Fruit fly (Drosophila melanogaster) whole organism, wandering third instar larva: ENCODE measurements around the gene mol.

Experiments used
- Abd-B ChIP-seq: fragments of >200 bp; optimal IDR thresholded peaks from 2 replicates; lab custom pipeline; 2017; ENCODE audit warnings: missing biosample characterization, missing genetic modification characterization
- CG32264 ChIP-seq: fragments of 200-800 bp; sonication (Bioruptor generic); optimal IDR thresholded peaks from 2 replicates; lab custom pipeline; 2016; ENCODE audit warnings: missing biosample characterization, missing genetic modification characterization
- CG9705 ChIP-seq: fragments of 200-800 bp; sonication (Bioruptor generic); optimal IDR thresholded peaks from 2 replicates; lab custom pipeline; 2018; ENCODE audit warnings: missing biosample characterization, mild to moderate bottlenecking, missing genetic modification characterization
- CrebA ChIP-seq: fragments of 200-800 bp; sonication (Bioruptor generic); optimal IDR thresholded peaks from 2 replicates; lab custom pipeline; 2016; ENCODE audit warnings: missing biosample characterization, mild to moderate bottlenecking, missing genetic modification characterization, borderline replicate concordance
- Dfd ChIP-seq: fragments of >200 bp; optimal IDR thresholded peaks from 2 replicates; lab custom pipeline; 2017; ENCODE audit warnings: missing biosample characterization, missing genetic modification characterization
- Dif ChIP-seq: fragments of 200-275, 200-300 bp; sonication (Bioruptor generic); optimal IDR thresholded peaks from 2 replicates; lab custom pipeline; 2018; ENCODE audit warnings: missing biosample characterization, missing genetic modification characterization; ENCODE audit not compliant: partially characterized antibody
- GATAd ChIP-seq: sonication (Bioruptor generic); optimal IDR thresholded peaks from 2 replicates; lab custom pipeline; 2016; ENCODE audit warnings: missing biosample characterization, missing genetic modification characterization
- HLH106 ChIP-seq: fragments of 200-800 bp; optimal IDR thresholded peaks from 3 replicates; lab custom pipeline; 2019; ENCODE audit warnings: missing biosample characterization, mild to moderate bottlenecking, missing genetic modification characterization, moderate library complexity
- Hnf4 ChIP-seq: fragments of 200-800 bp; sonication (Bioruptor generic); optimal IDR thresholded peaks from 2 replicates; lab custom pipeline; 2016; ENCODE audit warnings: missing biosample characterization, mild to moderate bottlenecking, missing genetic modification characterization
- Hr78 ChIP-seq: fragments of >200 bp; optimal IDR thresholded peaks from 2 replicates; lab custom pipeline; 2017; ENCODE audit warnings: missing biosample characterization, missing genetic modification characterization
- Hr83 ChIP-seq: fragments of 200-300 bp; sonication (Bioruptor generic); optimal IDR thresholded peaks from 2 replicates; lab custom pipeline; 2016; ENCODE audit warnings: missing biosample characterization, mild to moderate bottlenecking, missing genetic modification characterization, moderate library complexity; ENCODE audit not compliant: poor library complexity, severe bottlenecking
- Jra ChIP-seq: sonication (Bioruptor generic); optimal IDR thresholded peaks from 2 replicates; lab custom pipeline; 2016; ENCODE audit warnings: missing biosample characterization, missing genetic modification characterization
- Mio ChIP-seq: sonication (Bioruptor generic); optimal IDR thresholded peaks from 2 replicates; lab custom pipeline; 2016; ENCODE audit warnings: missing biosample characterization, missing genetic modification characterization
- Myc ChIP-seq: fragments of >200 bp; optimal IDR thresholded peaks from 2 replicates; lab custom pipeline; 2017
- N ChIP-seq: fragments of >200 bp; optimal IDR thresholded peaks from 2 replicates; lab custom pipeline; 2018; ENCODE audit warnings: missing biosample characterization, missing external identifiers, missing genetic modification characterization
- OdsH ChIP-seq: fragments of 200-800 bp; sonication (Bioruptor generic); optimal IDR thresholded peaks from 2 replicates; lab custom pipeline; 2016; ENCODE audit warnings: missing biosample characterization, mild to moderate bottlenecking, missing genetic modification characterization
- Rel ChIP-seq, 2 experiments: fragments of 200-800 bp; sonication (Bioruptor generic) in 1 of 2; optimal IDR thresholded peaks; 2 replicates in 1 of 2; 3 replicates in 1 of 2; lab custom pipeline; 2016 to 2019; ENCODE audit warnings: mild to moderate bottlenecking in 2 of 2, missing biosample characterization in 2 of 2, missing genetic modification characterization in 2 of 2, moderate library complexity in 1 of 2
- Sp1 ChIP-seq: fragments of 200-800 bp; sonication (Bioruptor generic); optimal IDR thresholded peaks from 3 replicates; lab custom pipeline; 2019; ENCODE audit warnings: missing biosample characterization, mild to moderate bottlenecking, missing genetic modification characterization, moderate library complexity
- Vsx2 ChIP-seq: fragments of 200-300, 225-300 bp; sonication (Bioruptor generic); optimal IDR thresholded peaks from 2 replicates; lab custom pipeline; 2018; ENCODE audit warnings: missing biosample characterization, missing genetic modification characterization; ENCODE audit not compliant: partially characterized antibody
- br ChIP-seq: fragments of 200-800 bp; sonication (Bioruptor generic); optimal IDR thresholded peaks from 2 replicates; lab custom pipeline; 2016; ENCODE audit warnings: missing biosample characterization, missing genetic modification characterization
- brk ChIP-seq: fragments of 200-800 bp; sonication (Bioruptor generic); optimal IDR thresholded peaks from 2 replicates; lab custom pipeline; 2016; ENCODE audit warnings: missing biosample characterization, mild to moderate bottlenecking, missing genetic modification characterization
- dl ChIP-seq, 2 experiments: fragments of 175-275, 200-275 bp in 1 of 2; fragments of 200-275 bp in 1 of 2; sonication (Bioruptor generic); optimal IDR thresholded peaks; lab custom pipeline; 2018; ENCODE audit warnings: mild to moderate bottlenecking in 2 of 2, missing biosample characterization in 2 of 2, missing genetic modification characterization in 2 of 2, moderate library complexity in 2 of 2; ENCODE audit not compliant: partially characterized antibody in 2 of 2, insufficient read depth in 1 of 2
- dmrt93B ChIP-seq: fragments of 200-800 bp; sonication (Bioruptor generic); optimal IDR thresholded peaks from 2 replicates; lab custom pipeline; 2018; ENCODE audit warnings: missing biosample characterization, mild to moderate bottlenecking, missing genetic modification characterization
- dsf ChIP-seq: sonication (Bioruptor generic); optimal IDR thresholded peaks from 2 replicates; lab custom pipeline; 2016; ENCODE audit warnings: missing biosample characterization, missing genetic modification characterization, borderline replicate concordance
- ey ChIP-seq: fragments of 200-800 bp; sonication (Bioruptor generic); optimal IDR thresholded peaks from 2 replicates; lab custom pipeline; 2016; ENCODE audit warnings: missing biosample characterization, missing genetic modification characterization
- foxo ChIP-seq, 2 experiments: fragments of 200-800 bp; sonication (Bioruptor generic); optimal IDR thresholded peaks; 2 replicates in 1 of 2; 3 replicates in 1 of 2; lab custom pipeline; 2016 to 2017; ENCODE audit warnings: missing biosample characterization in 2 of 2, missing genetic modification characterization in 2 of 2
- fru ChIP-seq: fragments of 200-800 bp; sonication (Bioruptor generic); optimal IDR thresholded peaks from 3 replicates; lab custom pipeline; 2016; ENCODE audit warnings: missing biosample characterization, mild to moderate bottlenecking, missing genetic modification characterization
- h ChIP-seq: fragments of 200-800 bp; sonication (Bioruptor generic); optimal IDR thresholded peaks from 3 replicates; lab custom pipeline; 2016; ENCODE audit warnings: missing biosample characterization, mild to moderate bottlenecking, missing genetic modification characterization
- jim ChIP-seq: fragments of 175-275, 200-325 bp; sonication (Bioruptor generic); optimal IDR thresholded peaks from 2 replicates; lab custom pipeline; 2016; ENCODE audit warnings: missing biosample characterization, mild to moderate bottlenecking, missing genetic modification characterization
- lola ChIP-seq: fragments of >200 bp; optimal IDR thresholded peaks from 2 replicates; lab custom pipeline; 2017; ENCODE audit warnings: missing biosample characterization, missing genetic modification characterization
- pan ChIP-seq: fragments of >200 bp; optimal IDR thresholded peaks from 2 replicates; lab custom pipeline; 2017
- psq ChIP-seq: fragments of 200-800 bp; sonication (Bioruptor generic); optimal IDR thresholded peaks from 3 replicates; lab custom pipeline; 2017; ENCODE audit warnings: missing biosample characterization, mild to moderate bottlenecking, missing genetic modification characterization, moderate library complexity
- rgr ChIP-seq: fragments of 200-800 bp; sonication (Bioruptor generic); optimal IDR thresholded peaks from 3 replicates; lab custom pipeline; 2016; ENCODE audit warnings: missing biosample characterization, mild to moderate bottlenecking, missing genetic modification characterization
- sage ChIP-seq: fragments of 200-800 bp; sonication (Bioruptor generic); optimal IDR thresholded peaks from 2 replicates; lab custom pipeline; 2016; ENCODE audit warnings: missing biosample characterization, mild to moderate bottlenecking, missing genetic modification characterization
- sv ChIP-seq: fragments of 200-800 bp; sonication (Bioruptor generic); optimal IDR thresholded peaks from 3 replicates; lab custom pipeline; 2016; ENCODE audit warnings: missing biosample characterization, missing genetic modification characterization
- tai ChIP-seq: sonication (Bioruptor generic); optimal IDR thresholded peaks from 2 replicates; lab custom pipeline; 2016; ENCODE audit warnings: missing biosample characterization, missing genetic modification characterization
- usp ChIP-seq: fragments of >200 bp; optimal IDR thresholded peaks from 2 replicates; lab custom pipeline; 2017; ENCODE audit warnings: missing biosample characterization, missing genetic modification characterization
- woc ChIP-seq: sonication (Bioruptor generic); optimal IDR thresholded peaks from 2 replicates; lab custom pipeline; 2016; ENCODE audit warnings: missing biosample characterization, mild to moderate bottlenecking, missing genetic modification characterization

The mol gene

DNA sequence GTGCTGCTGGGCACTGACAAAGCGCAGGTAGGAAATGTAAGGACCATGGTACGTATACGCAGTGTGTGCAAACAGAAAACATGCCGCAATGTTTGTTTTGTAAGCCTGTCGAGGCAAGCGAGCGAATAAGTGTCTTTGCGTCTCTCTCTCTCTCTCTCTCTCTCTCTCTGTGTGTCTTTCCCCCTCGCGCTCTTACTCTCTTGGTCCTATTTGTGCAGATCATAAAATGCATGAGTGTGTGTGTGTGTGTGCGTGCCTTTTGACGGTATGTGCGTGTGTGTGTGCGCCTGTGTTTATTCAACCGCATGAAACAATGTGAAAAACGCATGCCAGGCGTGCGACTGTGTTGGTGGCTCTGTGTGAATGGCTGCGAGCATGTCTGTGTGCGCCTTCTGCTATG is 16.2 kb upstream of the mol start:
- peak; percentile 42 for TF ChIP-seq Dfd (GFP tag; lab: Kevin White, UChicago)
- no peak for TF ChIP-seq CG32264

DNA sequence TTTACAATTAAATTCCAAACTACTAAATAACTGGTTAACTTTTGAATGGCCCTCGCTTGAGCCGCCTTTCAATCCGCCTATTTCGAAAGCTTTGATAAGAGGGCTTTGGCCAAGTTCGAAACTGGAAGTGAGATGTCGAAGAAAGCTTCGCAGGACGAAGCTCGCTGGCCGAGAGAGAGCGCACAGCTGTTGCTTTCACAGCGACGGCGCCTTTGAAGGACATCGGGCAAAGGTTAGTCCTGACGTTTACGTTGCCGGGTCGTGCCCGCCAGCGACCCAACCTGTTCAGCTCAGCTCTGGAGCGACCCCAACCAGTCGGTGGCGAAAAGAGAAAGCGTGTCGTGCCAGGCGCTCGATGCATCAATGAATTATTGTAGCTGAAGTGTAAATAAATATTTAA is 14.4 kb upstream of the mol start:
- TF ChIP-seq GATAd (GFP tag; lab: Kevin White, UChicago), result no peak
- no peak for TF ChIP-seq Myc (lab: Kevin White, UChicago)
- TF ChIP-seq ey (GFP tag; lab: Kevin White, UChicago), result no peak
- no peak for TF ChIP-seq rgr (GFP tag; lab: Kevin White, UChicago)
- no peak for TF ChIP-seq OdsH
- no peak for TF ChIP-seq Jra
- TF ChIP-seq h (GFP tag; lab: Kevin White, UChicago), result no peak
- TF ChIP-seq Abd-B (GFP tag; lab: Kevin White, UChicago), result no peak
- TF ChIP-seq woc (GFP tag; lab: Kevin White, UChicago), result no peak
- no peak for TF ChIP-seq fru (GFP tag; lab: Kevin White, UChicago)
- TF ChIP-seq sage (GFP tag; lab: Kevin White, UChicago), result no peak
- TF ChIP-seq Rel (GFP tag; optimal IDR thresholded peaks at IDR 0.05; lab: Kevin White, UChicago), result no peak
- no peak for TF ChIP-seq Rel (tag; optimal IDR thresholded peaks at IDR 0.05; lab: Kevin White, UChicago)
- no peak for TF ChIP-seq usp (GFP tag; lab: Kevin White, UChicago)
- TF ChIP-seq Hnf4 (GFP tag; lab: Kevin White, UChicago), result no peak
- no peak for TF ChIP-seq Hr78
- no peak for TF ChIP-seq tai
- no peak for TF ChIP-seq dsf
- no peak for TF ChIP-seq Sp1
- no peak for TF ChIP-seq dl (GFP tag; optimal IDR thresholded peaks at IDR 0.05; lab: Kevin White, UChicago; ENCODE audit: insufficient read depth in 1 of 2, partially characterized antibody in 2 of 2)
- no peak for TF ChIP-seq brk (GFP tag; lab: Kevin White, UChicago)

DNA sequence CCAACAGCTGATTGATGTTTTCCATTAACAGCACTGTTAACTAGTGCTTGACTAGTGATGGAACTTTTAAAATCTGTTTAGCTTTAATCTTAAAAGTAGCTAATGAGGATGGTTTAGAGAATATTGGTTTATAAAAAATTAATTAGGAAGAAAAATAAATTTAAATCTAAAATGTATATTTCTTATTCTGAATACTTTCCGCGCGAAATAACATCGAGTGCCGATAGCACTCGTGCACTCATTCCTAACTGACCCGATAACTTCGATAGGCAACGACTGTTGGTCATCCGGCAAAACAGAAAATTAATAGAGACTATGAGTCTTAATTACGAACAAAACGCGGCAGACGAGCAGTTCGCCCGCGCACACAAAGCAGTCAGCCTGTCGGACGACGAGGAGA is 12.3 kb upstream of the mol start, which contains the start of the genes THG and Rnmt:
THG (minus strand) TSS at position 22 of the 400 bp plus-strand sequence.
Rnmt (plus strand) TSS at position 237 of the 400 bp plus-strand sequence.
- TF ChIP-seq Abd-B (GFP tag; lab: Kevin White, UChicago), result no peak
- no peak for TF ChIP-seq jim (GFP tag; lab: Kevin White, UChicago)
- peak; percentile 43 for TF ChIP-seq Hr83 (GFP tag; lab: Kevin White, UChicago)
- TF ChIP-seq br (GFP tag; lab: Kevin White, UChicago), result peak; percentile 65
- TF ChIP-seq h (GFP tag; lab: Kevin White, UChicago), result peak; percentile 87
- no peak for TF ChIP-seq Mio
- no peak for TF ChIP-seq N (GFP tag; lab: Kevin White, UChicago)
- TF ChIP-seq Myc (lab: Kevin White, UChicago), result no peak
- TF ChIP-seq GATAd (GFP tag; lab: Kevin White, UChicago), result peak; percentile 56
- no peak for TF ChIP-seq Vsx2
- peak; percentile 73 for TF ChIP-seq Sp1
- peak in 1 of 2 experiments; percentile 87 for TF ChIP-seq foxo (GFP tag; optimal IDR thresholded peaks at IDR 0.05; lab: Kevin White, UChicago)
- TF ChIP-seq Rel (GFP tag; optimal IDR thresholded peaks at IDR 0.05; lab: Kevin White, UChicago), result no peak
- peak; percentile 22 for TF ChIP-seq Rel (tag; optimal IDR thresholded peaks at IDR 0.05; lab: Kevin White, UChicago)
- TF ChIP-seq fru (GFP tag; lab: Kevin White, UChicago), result peak; percentile 77
- peak; percentile 57 for TF ChIP-seq dsf
- TF ChIP-seq rgr (GFP tag; lab: Kevin White, UChicago), result peak; percentile 89
- TF ChIP-seq lola (GFP tag; lab: Kevin White, UChicago), result no peak
- peak; percentile 61 for TF ChIP-seq CG9705 (GFP tag; lab: Kevin White, UChicago)
- no peak for TF ChIP-seq dl (GFP tag; optimal IDR thresholded peaks at IDR 0.05; lab: Kevin White, UChicago; ENCODE audit: insufficient read depth in 1 of 2, partially characterized antibody in 2 of 2)
- TF ChIP-seq woc (GFP tag; lab: Kevin White, UChicago), result peak; percentile 66
- TF ChIP-seq psq (GFP tag; lab: Kevin White, UChicago), result peak; percentile 72
- TF ChIP-seq HLH106 (tag; lab: Kevin White, UChicago), result peak; percentile 83
- no peak for TF ChIP-seq usp (GFP tag; lab: Kevin White, UChicago)
- no peak for TF ChIP-seq Hr78
- no peak for TF ChIP-seq Dif (GFP tag; lab: Kevin White, UChicago)
- no peak for TF ChIP-seq Dfd (GFP tag; lab: Kevin White, UChicago)
- TF ChIP-seq dmrt93B, result no peak
- TF ChIP-seq ey (GFP tag; lab: Kevin White, UChicago), result peak; percentile 74
- TF ChIP-seq sage (GFP tag; lab: Kevin White, UChicago), result peak; percentile 49
- no peak for TF ChIP-seq CG32264
- TF ChIP-seq CrebA, result no peak
- TF ChIP-seq pan (lab: Kevin White, UChicago), result no peak
- peak; percentile 57 for TF ChIP-seq Jra
- no peak for TF ChIP-seq brk (GFP tag; lab: Kevin White, UChicago)
- TF ChIP-seq OdsH, result peak; percentile 83
- TF ChIP-seq sv (GFP tag; lab: Kevin White, UChicago), result peak; percentile 82
- no peak for TF ChIP-seq Hnf4 (GFP tag; lab: Kevin White, UChicago)
- TF ChIP-seq tai, result no peak
- TF ChIP-seq, all 38 proteins: peak for 19
